Worm (Caenorhabditis elegans) whole organism, young adult: ENCODE results near the gene pat-9.
"Not testable (repeated sequence)": the region's sequence is repeated elsewhere in the genome, so short reads cannot be mapped to it uniquely, and the experiment has no call there.

Experiments used
- B0261.1 ChIP-seq: sonication (generic microtip); optimal IDR thresholded peaks from 2 replicates; lab custom pipeline; 2016; ENCODE audit warnings: mild to moderate bottlenecking, missing genetic modification characterization, moderate library complexity, missing compliant biosample characterization
- C17E4.6 ChIP-seq: fragments of 200-800 bp; sonication (Bioruptor generic); IDR thresholded peaks from 2 replicates; pipeline ENCODE4 v1.3.6; 2022; ENCODE audit warnings: missing genetic modification reagents, missing genetic modification characterization, missing compliant biosample characterization
- D2030.7 ChIP-seq: fragments of 200-800 bp; sonication (Bioruptor generic); IDR thresholded peaks from 2 replicates; pipeline ENCODE4 v1.3.6; 2022; ENCODE audit warnings: missing genetic modification reagents, missing genetic modification characterization, missing compliant biosample characterization
- F55B11.4 ChIP-seq: sonication (generic microtip); optimal IDR thresholded peaks from 2 replicates; lab custom pipeline; 2016; ENCODE audit warnings: missing compliant biosample characterization, missing genetic modification characterization, borderline replicate concordance; ENCODE audit not compliant: insufficient read depth
- F57A8.1 ChIP-seq: fragments of 200-800 bp; sonication (Bioruptor generic); optimal IDR thresholded peaks from 2 replicates; lab custom pipeline; 2018; ENCODE audit warnings: mild to moderate bottlenecking, missing genetic modification characterization, moderate library complexity, missing compliant biosample characterization
- F57C9.4 ChIP-seq: sonication (generic microtip); optimal IDR thresholded peaks from 2 replicates; lab custom pipeline; 2017; ENCODE audit warnings: mild to moderate bottlenecking, missing genetic modification characterization, missing compliant biosample characterization
- Y53F4B.3 ChIP-seq: fragments of 200-800 bp; sonication (Bioruptor generic); IDR thresholded peaks from 2 replicates; pipeline ENCODE4 v1.3.6; 2022; ENCODE audit warnings: missing genetic modification reagents, missing genetic modification characterization, missing compliant biosample characterization
- akir-1 ChIP-seq: fragments of 200-800 bp; sonication (Bioruptor generic); optimal IDR thresholded peaks from 2 replicates; lab custom pipeline; 2018; ENCODE audit warnings: mild to moderate bottlenecking, missing genetic modification characterization, moderate library complexity, missing compliant biosample characterization
- bed-1 ChIP-seq: fragments of 200-800 bp; sonication (Bioruptor generic); IDR thresholded peaks from 2 replicates; pipeline ENCODE4 v1.3.6; 2022; ENCODE audit warnings: missing genetic modification reagents, missing genetic modification characterization, missing compliant biosample characterization
- ceh-58 ChIP-seq: fragments of 200-800 bp; sonication (Bioruptor generic); IDR thresholded peaks from 2 replicates; pipeline ENCODE4 v1.3.6; 2022; ENCODE audit warnings: missing genetic modification characterization, missing compliant biosample characterization
- ceh-79 ChIP-seq: sonication (generic microtip); optimal IDR thresholded peaks from 2 replicates; lab custom pipeline; 2017; ENCODE audit warnings: mild to moderate bottlenecking, missing genetic modification characterization, missing compliant biosample characterization
- chd-7 ChIP-seq: sonication (generic microtip); optimal IDR thresholded peaks from 2 replicates; lab custom pipeline; 2016; ENCODE audit warnings: mild to moderate bottlenecking, missing genetic modification characterization, moderate library complexity, missing compliant biosample characterization
- dox-1 ChIP-seq: fragments of 200-800 bp; sonication (Bioruptor generic); IDR thresholded peaks from 2 replicates; pipeline ENCODE4 v1.3.6; 2022; ENCODE audit warnings: missing genetic modification reagents, missing genetic modification characterization, missing compliant biosample characterization
- dpl-1 ChIP-seq: fragments of 150-350 bp; optimal IDR thresholded peaks from 2 replicates; lab custom pipeline; 2014; ENCODE audit warnings: missing biosample characterization, missing genetic modification reagents, missing genetic modification characterization
- ets-4 ChIP-seq: fragments of 200-800 bp; sonication (Bioruptor generic); optimal IDR thresholded peaks from 2 replicates; lab custom pipeline; 2018; ENCODE audit warnings: mild to moderate bottlenecking, missing genetic modification characterization, missing compliant biosample characterization
- hlh-26 ChIP-seq: fragments of 200-800 bp; sonication (Bioruptor generic); conservative IDR thresholded peaks from 2 replicates; pipeline ENCODE4 v1.3.6; 2022; ENCODE audit warnings: missing genetic modification reagents, missing genetic modification characterization, missing compliant biosample characterization
- hmg-1.2 ChIP-seq: fragments of 200-800 bp; sonication (Bioruptor generic); IDR thresholded peaks from 2 replicates; pipeline ENCODE4 v1.3.6; 2022; ENCODE audit warnings: missing genetic modification reagents, missing genetic modification characterization, missing compliant biosample characterization
- lsl-1 ChIP-seq: fragments of 200-800 bp; sonication (Bioruptor generic); optimal IDR thresholded peaks from 2 replicates; lab custom pipeline; 2018; ENCODE audit warnings: mild to moderate bottlenecking, missing genetic modification characterization, moderate library complexity, missing compliant biosample characterization
- lsy-27 ChIP-seq: sonication (generic microtip); optimal IDR thresholded peaks from 2 replicates; lab custom pipeline; 2017; ENCODE audit warnings: missing genetic modification characterization, mild to moderate bottlenecking, missing compliant biosample characterization, antibody characterized with exemption, missing genotype, borderline replicate concordance; ENCODE audit not compliant: insufficient read depth
- mel-28 ChIP-seq: sonication (generic microtip); optimal IDR thresholded peaks from 2 replicates; lab custom pipeline; 2016; ENCODE audit warnings: borderline replicate concordance, mild to moderate bottlenecking, missing genetic modification characterization, missing compliant biosample characterization
- nfya-2 ChIP-seq: fragments of 200-800 bp; sonication (Bioruptor generic); IDR thresholded peaks from 2 replicates; pipeline ENCODE4 v1.3.6; 2022; ENCODE audit warnings: missing genetic modification reagents, missing genetic modification characterization, missing compliant biosample characterization
- pbrm-1 ChIP-seq: fragments of 200-800 bp; sonication (Bioruptor generic); IDR thresholded peaks from 2 replicates; pipeline ENCODE4 v1.3.6; 2022; ENCODE audit warnings: missing genetic modification reagents, missing genetic modification characterization, missing compliant biosample characterization
- rec-8 ChIP-seq, 2 experiments: sonication (generic microtip); optimal IDR thresholded peaks; 2 replicates each; lab custom pipeline; 2016; ENCODE audit warnings: mild to moderate bottlenecking in 2 of 2, missing genetic modification characterization in 2 of 2, missing genetic modification reagents in 2 of 2, missing genotype in 2 of 2, missing biosample characterization in 1 of 2, missing compliant biosample characterization in 1 of 2, moderate library complexity in 1 of 2
- rpc-1 ChIP-seq, 2 experiments: fragments of 150-350 bp in 1 of 2; sonication (generic microtip) in 1 of 2; optimal IDR thresholded peaks; 2 replicates each; lab custom pipeline; 2014 to 2018; ENCODE audit warnings: missing biosample characterization in 1 of 2, missing genetic modification characterization in 1 of 2, missing genetic modification reagents in 1 of 2, missing genotype in 1 of 2
- sdz-38 ChIP-seq: sonication (generic microtip); optimal IDR thresholded peaks from 2 replicates; lab custom pipeline; 2016; ENCODE audit warnings: missing genotype, missing genetic modification characterization, missing compliant biosample characterization
- snpc-1.3 ChIP-seq: sonication (generic microtip); optimal IDR thresholded peaks from 2 replicates; lab custom pipeline; 2017; ENCODE audit warnings: missing genetic modification characterization, mild to moderate bottlenecking, missing compliant biosample characterization, antibody characterized with exemption, moderate library complexity, missing genotype, missing genetic modification reagents; ENCODE audit not compliant: insufficient read depth
- snpc-4 ChIP-seq, 5 experiments: fragments of 150-350 bp in 1 of 5; sonication (generic microtip) in 4 of 5; optimal IDR thresholded peaks; 2 replicates each; lab custom pipeline; 2014 to 2018; ENCODE audit warnings: missing genetic modification characterization in 5 of 5, missing biosample characterization in 3 of 5, antibody characterized with exemption in 2 of 5, mild to moderate bottlenecking in 2 of 5, missing compliant biosample characterization in 2 of 5, missing genotype in 2 of 5, moderate library complexity in 2 of 5, missing genetic modification reagents in 1 of 5
- tbp1 ChIP-seq: fragments of 200-800 bp; sonication (Bioruptor generic); optimal IDR thresholded peaks from 2 replicates; lab custom pipeline; 2018; ENCODE audit warnings: mild to moderate bottlenecking, missing genetic modification characterization, missing compliant biosample characterization
- unc-62 ChIP-seq: fragments of 150-350 bp; optimal IDR thresholded peaks from 2 replicates; lab custom pipeline; 2014; ENCODE audit warnings: missing biosample characterization, missing genetic modification reagents, missing genetic modification characterization
- zfh-2 ChIP-seq: fragments of 200-800 bp; sonication (Bioruptor generic); conservative IDR thresholded peaks from 2 replicates; pipeline ENCODE4 v1.3.6; 2022; ENCODE audit warnings: missing genetic modification reagents, missing genetic modification characterization, missing compliant biosample characterization
- ztf-22 ChIP-seq: fragments of 200-800 bp; sonication (Bioruptor generic); optimal IDR thresholded peaks from 2 replicates; lab custom pipeline; 2018; ENCODE audit warnings: mild to moderate bottlenecking, missing genetic modification characterization, moderate library complexity, missing compliant biosample characterization
- ztf-26 ChIP-seq: sonication (generic microtip); optimal IDR thresholded peaks from 2 replicates; lab custom pipeline; 2017; ENCODE audit warnings: missing genetic modification characterization, missing compliant biosample characterization
- ztf-28 ChIP-seq: fragments of 200-800 bp; sonication (Bioruptor generic); IDR thresholded peaks from 2 replicates; pipeline ENCODE4 v1.3.6; 2022; ENCODE audit warnings: missing genetic modification reagents, missing genetic modification characterization, missing compliant biosample characterization

The pat-9 gene

DNA sequence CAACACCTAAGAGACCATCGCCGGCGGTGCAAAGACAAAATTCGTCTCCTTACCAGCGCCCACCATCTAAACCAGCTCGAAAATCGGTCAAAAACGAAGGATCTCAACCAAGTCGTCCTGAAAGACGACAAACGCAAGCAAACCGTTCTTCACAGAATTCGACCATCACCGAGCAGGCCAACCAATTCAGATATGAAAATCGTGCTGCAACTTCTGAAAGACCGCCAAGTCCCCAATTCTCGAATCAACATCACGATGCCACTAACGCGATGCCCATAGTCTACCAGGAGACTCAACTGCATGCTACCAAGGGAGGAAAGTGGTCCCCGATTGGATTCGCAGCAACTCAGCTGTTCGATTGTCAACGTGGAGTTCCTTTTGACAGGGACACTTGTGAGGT is 17.2 kb upstream of the pat-9 start, which contains the start of gene T25D1.1:
TSS of gene T25D1.1 (plus strand) at position 301 of the 400 bp plus-strand sequence.
- TF ChIP-seq ets-4 (GFP tag; lab: Kevin White, UChicago) (no peak), zfh-2 (GFP tag; lab: Robert Waterston, UW) (no peak), ceh-58 (GFP tag; lab: Robert Waterston, UW) (no peak), lsy-27 (tag; lab: Kevin White, UChicago) (no peak)

DNA sequence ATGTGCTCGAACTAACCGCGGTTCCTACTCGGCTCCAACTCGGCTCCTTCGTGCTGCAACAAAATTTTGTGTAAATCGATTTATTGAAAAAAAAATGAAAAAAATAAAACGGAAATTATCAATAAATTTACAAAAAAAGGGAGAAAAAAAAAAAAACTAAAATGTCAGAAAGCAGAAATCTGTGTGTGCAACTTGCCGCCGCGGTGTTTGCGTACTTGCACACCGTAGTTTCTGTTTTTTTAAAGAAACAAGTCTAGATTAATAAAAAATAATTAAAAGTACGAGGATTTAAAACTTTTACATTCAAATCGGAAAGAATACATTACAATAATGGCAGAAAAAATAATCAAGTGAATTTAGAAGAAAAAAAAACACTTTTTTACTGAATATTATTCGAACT is 15.0 kb upstream of the pat-9 start:
- TF ChIP-seq bed-1 (GFP tag; lab: Robert Waterston, UW) (no peak), chd-7 (no peak), mel-28 (tag; lab: Kevin White, UChicago) (no peak), hmg-1.2 (no peak), zfh-2 (GFP tag; lab: Robert Waterston, UW) (no peak), akir-1 (GFP tag; lab: Kevin White, UChicago) (no peak), pbrm-1 (GFP tag; lab: Robert Waterston, UW) (no peak), F55B11.4 (tag; lab: Kevin White, UChicago) (no peak), dpl-1 (GFP tag; lab: Kevin White, UChicago) (no peak), ztf-28 (GFP tag; lab: Robert Waterston, UW) (no peak), ztf-22 (no peak)

DNA sequence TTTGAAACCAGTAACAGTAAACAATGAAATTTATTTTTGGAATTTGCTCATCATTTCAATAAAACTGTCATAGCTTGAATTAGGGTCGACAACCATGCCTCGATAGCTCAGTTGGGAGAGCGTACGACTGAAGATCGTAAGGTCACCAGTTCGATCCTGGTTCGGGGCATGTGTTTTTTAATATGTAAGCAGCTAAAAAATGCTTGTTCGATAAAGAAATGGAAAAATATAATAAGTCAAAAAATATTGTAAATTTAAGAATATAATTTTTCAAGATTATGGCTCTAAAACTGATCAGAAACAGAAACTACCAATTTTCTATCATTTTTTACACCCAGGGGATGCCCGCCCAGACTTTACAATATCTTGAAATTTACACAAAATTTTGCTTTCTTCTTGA is 12.9 kb upstream of the pat-9 start:
- TF ChIP-seq pbrm-1 (GFP tag; lab: Robert Waterston, UW) (0 out of 2 replicates have a peak, but pooled peaks have one; percentile 19), dox-1 (0 out of 2 replicates have a peak, but pooled peaks have one; percentile 13), snpc-4 (tag; optimal IDR thresholded peaks at IDR 0.05; lab: Kevin White, UChicago) (peak in 1 of 4 experiments; percentile 27), tbp1 (GFP tag; lab: Kevin White, UChicago) (peak; percentile 73), D2030.7 (GFP tag; lab: Robert Waterston, UW) (peak; percentile 71), B0261.1 (tag; lab: Kevin White, UChicago) (peak; percentile 41), rpc-1 (optimal IDR thresholded peaks at IDR 0.05; lab: Kevin White, UChicago) (peak; percentile 50), rpc-1 (tag; optimal IDR thresholded peaks at IDR 0.05; lab: Kevin White, UChicago) (peak; percentile 67)
- not testable (repeated sequence) for TF ChIP-seq snpc-4 (GFP tag; optimal IDR thresholded peaks at IDR 0.05; lab: Kevin White, UChicago)

DNA sequence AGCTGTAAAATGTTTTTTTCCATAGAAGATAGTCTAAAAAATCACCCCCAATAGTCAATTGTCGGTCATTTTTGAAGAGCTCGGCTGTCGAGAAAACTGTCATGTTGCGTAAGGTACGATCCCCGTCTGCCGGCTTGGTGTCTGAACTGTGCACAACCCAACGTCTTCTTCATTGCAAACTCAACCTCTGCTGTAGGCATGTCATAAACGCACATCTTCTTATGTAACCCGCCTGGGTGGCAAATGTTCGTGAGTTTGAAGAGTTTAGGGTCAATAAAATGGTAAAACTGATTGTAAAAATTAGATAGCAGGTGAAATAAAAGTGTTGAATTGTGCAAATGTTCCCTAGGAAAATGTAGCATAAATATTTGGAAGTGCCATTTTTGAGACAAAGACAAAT is 12.4 kb upstream of the pat-9 start:
- TF ChIP-seq unc-62 (GFP tag; lab: Kevin White, UChicago) (no peak), ztf-26 (tag; lab: Kevin White, UChicago) (no peak), sdz-38 (no peak), F57A8.1 (GFP tag; lab: Kevin White, UChicago) (no peak), pbrm-1 (GFP tag; lab: Robert Waterston, UW) (no peak), bed-1 (GFP tag; lab: Robert Waterston, UW) (no peak), dox-1 (no peak), Y53F4B.3 (GFP tag; lab: Robert Waterston, UW) (no peak), lsl-1 (GFP tag; lab: Kevin White, UChicago) (no peak), hlh-26 (GFP tag; lab: Robert Waterston, UW) (no peak), tbp1 (GFP tag; lab: Kevin White, UChicago) (no peak), snpc-1.3 (tag; lab: Kevin White, UChicago) (no peak), C17E4.6 (GFP tag; lab: Robert Waterston, UW) (no peak), F57C9.4 (no peak), nfya-2 (GFP tag; lab: Robert Waterston, UW) (no peak), ceh-79 (tag; lab: Kevin White, UChicago) (no peak), rec-8 (tag; optimal IDR thresholded peaks at IDR 0.05; lab: Kevin White, UChicago) (no peak)
